Worm (Caenorhabditis elegans) whole organism, L4 larva: ENCODE data around the gene let-92.

ENCODE experiments used
- aly-2 ChIP-seq: sonication (generic microtip); optimal IDR thresholded peaks from 2 replicates; lab custom pipeline; 2018; ENCODE audit warnings: missing biosample characterization, missing genetic modification characterization
- dmd-6 ChIP-seq: fragments of 200-800 bp; sonication (Bioruptor generic); IDR thresholded peaks from 2 replicates; pipeline ENCODE4 v1.3.6; 2022; ENCODE audit warnings: missing genetic modification reagents, missing genetic modification characterization, missing compliant biosample characterization
- zfp-2 ChIP-seq: sonication (generic microtip); optimal IDR thresholded peaks from 2 replicates; lab custom pipeline; 2016; ENCODE audit warnings: mild to moderate bottlenecking, missing genetic modification characterization, missing compliant biosample characterization
- ztf-11 ChIP-seq: fragments of 150-350 bp; optimal IDR thresholded peaks from 2 replicates; lab custom pipeline; 2014; ENCODE audit warnings: missing biosample characterization, missing genetic modification characterization

DNA sequence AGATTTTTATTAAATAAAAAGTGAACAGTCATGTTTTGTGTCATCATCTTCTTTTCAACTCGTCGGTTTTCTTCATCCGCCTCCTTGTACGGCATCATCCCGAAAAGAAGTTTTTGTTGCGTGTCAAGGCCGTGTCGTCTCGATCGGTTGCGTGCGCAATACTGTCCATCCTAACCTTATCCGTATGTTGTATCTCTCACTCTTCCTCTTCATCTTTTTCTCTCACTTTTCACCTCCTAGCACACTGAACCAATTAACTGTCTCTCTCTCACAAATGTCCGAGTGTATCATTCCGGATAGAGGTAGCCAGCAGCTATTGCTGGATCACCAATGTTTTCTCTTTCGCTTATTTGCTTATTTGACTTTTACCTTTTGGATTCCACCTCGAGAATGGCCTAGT lies 25.2 kb downstream of the let-92 start:
- TF ChIP-seq ztf-11 (tag; lab: Kevin White, UChicago) (no peak), zfp-2 (tag; lab: Kevin White, UChicago) (no peak), aly-2 (tag; lab: Kevin White, UChicago) (no peak), dmd-6 (no peak)
